Fruit fly (Drosophila melanogaster): ENCODE results near the gene CG45060.
A peak's percentile ranks its signal among the peaks of the same experiment; 100 is the strongest.

Gene CG45060

DNA sequence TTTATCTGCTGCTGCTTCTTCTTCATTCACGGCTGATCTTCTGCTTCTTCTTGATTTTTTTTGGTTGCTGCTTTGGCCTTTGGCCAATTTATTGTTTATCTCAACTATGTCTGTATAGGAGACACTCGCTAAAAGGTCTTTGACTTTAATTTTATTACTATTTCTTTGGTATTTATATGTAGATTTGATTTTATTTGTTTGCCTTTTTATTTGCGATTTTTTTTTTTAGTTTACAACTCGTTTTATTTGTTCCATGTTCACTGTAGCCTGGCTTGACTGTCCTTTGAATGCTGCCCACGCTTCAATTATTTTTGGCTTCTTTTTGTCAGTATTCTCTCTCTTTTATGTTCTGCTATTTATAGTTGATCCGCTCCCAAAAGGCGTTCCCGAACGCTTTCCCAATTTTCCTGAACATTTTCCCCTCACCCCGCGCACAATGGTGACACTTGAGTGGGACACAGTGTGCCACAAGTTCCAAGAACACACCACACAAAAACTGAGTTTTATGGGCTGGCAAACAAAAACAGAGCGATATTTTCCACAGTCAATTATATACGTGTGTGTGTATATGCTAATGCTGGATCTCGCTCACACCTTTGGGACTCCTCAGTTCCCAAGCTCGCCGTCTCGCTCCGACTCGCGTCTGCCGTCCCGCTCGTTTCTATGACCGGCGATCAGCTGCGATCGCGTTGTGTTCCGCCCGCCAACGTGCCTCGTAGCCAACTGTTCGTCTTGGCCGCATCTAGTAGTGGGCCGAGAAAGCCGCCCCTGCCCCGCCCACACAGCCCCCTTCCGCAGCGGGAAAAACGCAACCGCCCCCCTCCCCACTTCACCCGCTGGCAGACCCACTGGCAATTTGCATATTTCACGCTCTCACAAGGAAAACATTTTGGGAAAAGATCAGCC is 7.8 kb upstream of the CG45060 start, which contains the start of gene CG15247 (continued):
- TF ChIP-seq CG6854 (GFP tag; optimal IDR thresholded peaks at IDR 0.05) (no peak), lmd (GFP tag; IDR thresholded peaks at IDR 0.05) (peak; percentile 82), tgo (GFP tag; IDR thresholded peaks at IDR 0.05) (peak; percentile 77), inv (GFP tag; IDR thresholded peaks at IDR 0.05; ENCODE audit: partially characterized antibody) (no peak), Xbp1 (GFP tag; optimal IDR thresholded peaks at IDR 0.05) (peak; percentile 77), ewg (GFP tag; optimal IDR thresholded peaks at IDR 0.05) (peak; percentile 49), NK7.1 (GFP tag; optimal IDR thresholded peaks at IDR 0.05) (peak; percentile 37), ato (GFP tag; IDR thresholded peaks at IDR 0.05; ENCODE audit: partially characterized antibody) (no peak), CG15269 (tag; optimal IDR thresholded peaks at IDR 0.05) (peak; percentile 82), CG17186 (GFP tag; optimal IDR thresholded peaks at IDR 0.05) (no peak), wor (GFP tag; IDR thresholded peaks at IDR 0.05) (peak; percentile 66; the same call in 1 of the 2 replicates), Hr51 (GFP tag; optimal IDR thresholded peaks at IDR 0.05) (peak; percentile 20 to 77), ap (GFP tag; IDR thresholded peaks at IDR 0.05) (peak; percentile 70), CG18011 (GFP tag; optimal IDR thresholded peaks at IDR 0.05) (peak; percentile 5), vfl (GFP tag; optimal IDR thresholded peaks at IDR 0.05) (peak; percentile 39), D (optimal IDR thresholded peaks at IDR 0.05) (no peak), D (GFP tag; optimal IDR thresholded peaks at IDR 0.05) (peak; percentile 48), Deaf1 (tag; optimal IDR thresholded peaks at IDR 0.05) (peak; percentile 24), Ets65A (GFP tag) (peak; percentile 40), C15 (GFP tag; IDR thresholded peaks at IDR 0.05) (peak; percentile 54; the same call in 1 of the 3 replicates), Fer2 (tag; optimal IDR thresholded peaks at IDR 0.05) (peak; percentile 49), run (tag; optimal IDR thresholded peaks at IDR 0.05) (no peak), tx (GFP tag; optimal IDR thresholded peaks at IDR 0.05) (peak; percentile 13), chif (GFP tag; optimal IDR thresholded peaks at IDR 0.05) (peak; percentile 59 to 63), CG10654 (GFP tag; optimal IDR thresholded peaks at IDR 0.05) (peak; percentile 53), CG12391 (tag; optimal IDR thresholded peaks at IDR 0.05) (peak; percentile 72), dan (GFP tag; IDR thresholded peaks at IDR 0.05) (no peak), CG11504 (tag; optimal IDR thresholded peaks at IDR 0.05) (peak; percentile 79), amos (GFP tag; IDR thresholded peaks at IDR 0.05; ENCODE audit: partially characterized antibody) (no peak), Hr3 (GFP tag; optimal IDR thresholded peaks at IDR 0.05) (peak; percentile 48), zf30C (GFP tag; optimal IDR thresholded peaks at IDR 0.05) (no peak), nom (GFP tag; optimal IDR thresholded peaks at IDR 0.05) (no peak), CG8924 (tag; optimal IDR thresholded peaks at IDR 0.05) (peak; percentile 59), CG12744 (GFP tag; optimal IDR thresholded peaks at IDR 0.05) (peak; percentile 40), CG6689 (GFP tag; IDR thresholded peaks at IDR 0.05) (peak; percentile 76), nerfin-1 (tag; optimal IDR thresholded peaks at IDR 0.05) (peak; percentile 59), Rfx (GFP tag; IDR thresholded peaks at IDR 0.05) (peak; percentile 88), gce (GFP tag; IDR thresholded peaks at IDR 0.05) (peak; percentile 63; the same call in 1 of the 3 replicates), usp (GFP tag; optimal IDR thresholded peaks at IDR 0.05) (no peak), ro (GFP tag; IDR thresholded peaks at IDR 0.05) (peak; percentile 64), Dek (tag; optimal IDR thresholded peaks at IDR 0.05) (peak; percentile 58), seq (GFP tag; IDR thresholded peaks at IDR 0.05) (peak; percentile 70), hkb (optimal IDR thresholded peaks at IDR 0.05) (no peak), hkb (GFP tag; IDR thresholded peaks at IDR 0.05) (peak; percentile 80), CG9817 (tag; optimal IDR thresholded peaks at IDR 0.05) (peak; percentile 85), CG1603 (tag; optimal IDR thresholded peaks at IDR 0.05) (no peak), az2 (GFP tag; optimal IDR thresholded peaks at IDR 0.05) (peak; percentile 71), CG43689 (GFP tag; IDR thresholded peaks at IDR 0.05) (peak; percentile 47; the same call in 1 of the 2 replicates), lola (GFP tag; optimal IDR thresholded peaks at IDR 0.05) (peak in 1 of 3 experiments; percentile 56)

Data from whole organism, embryonic.